Worm (Caenorhabditis elegans): Measurements from ENCODE around the gene madf-9.

The madf-9 gene

DNA sequence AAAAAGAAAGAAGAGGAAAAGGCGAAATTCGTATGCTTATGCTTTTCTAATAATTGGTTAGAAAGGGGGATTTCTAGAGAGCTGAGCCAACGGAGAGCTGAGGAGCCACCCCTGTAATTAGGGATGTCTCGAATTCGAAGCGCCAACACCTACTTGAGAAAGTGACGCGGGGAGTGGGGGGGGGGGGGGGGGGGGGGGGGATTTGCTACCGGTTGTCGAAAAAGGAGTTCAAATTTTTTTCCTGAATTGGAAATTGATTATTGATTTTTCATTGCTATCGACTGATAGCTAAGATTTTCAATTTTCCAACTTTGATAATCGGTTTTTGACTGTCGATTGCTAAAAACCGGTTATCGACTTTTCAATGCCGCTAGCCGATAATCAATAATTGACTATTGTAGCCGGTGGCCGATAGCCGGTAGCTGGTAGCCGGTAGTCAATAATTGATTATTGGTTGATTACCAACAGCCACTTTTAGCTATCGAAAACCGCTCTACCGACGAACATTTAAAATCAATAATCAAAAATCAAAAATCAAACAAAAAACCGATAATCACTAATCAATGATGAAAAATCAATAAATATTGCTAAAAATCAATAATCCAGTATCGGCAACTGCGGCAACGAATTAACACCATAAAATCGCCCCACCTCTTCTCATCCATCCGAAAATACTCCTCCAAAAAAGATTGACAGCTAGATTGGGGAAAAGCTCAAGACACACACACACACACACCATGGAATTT is 7.8 kb upstream of the madf-9 start:
- TF ChIP-seq ztf-29 (GFP tag; IDR thresholded peaks at IDR 0.05) = no peak
- no peak for TF ChIP-seq med-1 (GFP tag; optimal IDR thresholded peaks at IDR 0.05; ENCODE audit: insufficient read depth)
- peak; percentile 46; the same call in 1 of the 2 replicates for TF ChIP-seq T22C8.4 (GFP tag; IDR thresholded peaks at IDR 0.05)

ce11 chrIV:3632475-3632874 is 4.4 kb upstream of the madf-9 start:
- TF ChIP-seq ztf-23 (GFP tag; IDR thresholded peaks at IDR 0.05) (no peak), klf-2 (GFP tag; conservative IDR thresholded peaks at IDR 0.05) (no peak), flt-1 (GFP tag; IDR thresholded peaks at IDR 0.05) (no peak), cog-1 (tag; optimal IDR thresholded peaks at IDR 0.05) (no peak), ref-1 (GFP tag; conservative IDR thresholded peaks at IDR 0.05) (no peak), T22C8.4 (GFP tag; IDR thresholded peaks at IDR 0.05) (no peak), med-1 (GFP tag; optimal IDR thresholded peaks at IDR 0.05; ENCODE audit: insufficient read depth) (no peak), tab-1 (GFP tag; IDR thresholded peaks at IDR 0.05) (no peak), ztf-29 (GFP tag; IDR thresholded peaks at IDR 0.05) (no peak)

DNA sequence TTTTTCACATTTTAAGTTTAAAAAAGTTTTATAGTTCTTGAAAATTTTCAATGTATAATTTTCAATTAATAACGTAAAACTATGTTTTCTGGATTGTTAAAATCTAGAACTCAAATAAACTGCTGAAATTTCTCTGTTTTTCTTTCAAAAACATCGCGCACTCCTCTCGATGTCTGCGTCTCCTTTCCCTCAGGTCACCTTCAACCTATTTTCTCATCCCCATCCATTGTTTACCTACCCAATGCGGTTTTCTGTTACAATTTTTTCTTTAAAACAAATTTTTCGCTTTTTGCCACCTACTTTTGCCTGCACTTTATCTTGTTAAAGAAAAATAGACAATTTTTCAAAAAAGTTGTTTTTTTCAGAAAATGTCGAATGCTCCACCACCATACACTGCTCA is 3.6 kb upstream of the madf-9 start, which contains the start of gene ZC416.2:
TSS of gene ZC416.2 (plus strand) at position 366 of the 400 bp plus-strand sequence.
- TF ChIP-seq med-1 (GFP tag; optimal IDR thresholded peaks at IDR 0.05; ENCODE audit: insufficient read depth) (no peak), cog-1 (tag; optimal IDR thresholded peaks at IDR 0.05) (no peak), T22C8.4 (GFP tag; IDR thresholded peaks at IDR 0.05) (no peak), tab-1 (GFP tag; IDR thresholded peaks at IDR 0.05) (no peak), flt-1 (GFP tag; IDR thresholded peaks at IDR 0.05) (no peak), ztf-23 (GFP tag; IDR thresholded peaks at IDR 0.05) (no peak), ref-1 (GFP tag; conservative IDR thresholded peaks at IDR 0.05) (no peak), klf-2 (GFP tag; conservative IDR thresholded peaks at IDR 0.05) (no peak), ztf-29 (GFP tag; IDR thresholded peaks at IDR 0.05) (no peak)

ce11 chrIV:3638250-3638926 is 1.5 kb downstream of the madf-9 start:
- no peak for TF ChIP-seq flt-1 (GFP tag; IDR thresholded peaks at IDR 0.05)
- TF ChIP-seq ztf-29 (GFP tag; IDR thresholded peaks at IDR 0.05) = no peak
- TF ChIP-seq cog-1 (tag; optimal IDR thresholded peaks at IDR 0.05) = no peak
- TF ChIP-seq T22C8.4 (GFP tag; IDR thresholded peaks at IDR 0.05) = no peak
- no peak for TF ChIP-seq tab-1 (GFP tag; IDR thresholded peaks at IDR 0.05)
- no peak for TF ChIP-seq klf-2 (GFP tag; conservative IDR thresholded peaks at IDR 0.05)
- TF ChIP-seq ref-1 (GFP tag; conservative IDR thresholded peaks at IDR 0.05) = no peak
- TF ChIP-seq med-1 (GFP tag; optimal IDR thresholded peaks at IDR 0.05; ENCODE audit: insufficient read depth) = no peak
- no peak for TF ChIP-seq ztf-23 (GFP tag; IDR thresholded peaks at IDR 0.05)

- TF ChIP-seq tab-1 (GFP tag; IDR thresholded peaks at IDR 0.05) = no peak
- TF ChIP-seq med-1 (GFP tag; optimal IDR thresholded peaks at IDR 0.05; ENCODE audit: insufficient read depth) = no peak
- TF ChIP-seq klf-2 (GFP tag; conservative IDR thresholded peaks at IDR 0.05) = no peak
- no peak for TF ChIP-seq flt-1 (GFP tag; IDR thresholded peaks at IDR 0.05)
- TF ChIP-seq T22C8.4 (GFP tag; IDR thresholded peaks at IDR 0.05) = no peak
- TF ChIP-seq cog-1 (tag; optimal IDR thresholded peaks at IDR 0.05) = no peak
- no peak for TF ChIP-seq ref-1 (GFP tag; conservative IDR thresholded peaks at IDR 0.05)
- TF ChIP-seq ztf-29 (GFP tag; IDR thresholded peaks at IDR 0.05) = no peak
- no peak for TF ChIP-seq ztf-23 (GFP tag; IDR thresholded peaks at IDR 0.05)
These were observed 5.3 kb downstream of the madf-9 start, which contains the start of gene CC8.3 for ce11 chrIV:3642189-3642588. CC8.3 (minus strand) TSS chrIV:3642289.

ce11 chrIV:3644863-3645378 is 8.0 kb downstream of the madf-9 start:
- no peak for TF ChIP-seq med-1 (GFP tag; optimal IDR thresholded peaks at IDR 0.05; ENCODE audit: insufficient read depth)
- TF ChIP-seq cog-1 (tag; optimal IDR thresholded peaks at IDR 0.05) = no peak
- no peak for TF ChIP-seq flt-1 (GFP tag; IDR thresholded peaks at IDR 0.05)
- TF ChIP-seq klf-2 (GFP tag; conservative IDR thresholded peaks at IDR 0.05) = no peak
- no peak for TF ChIP-seq ztf-29 (GFP tag; IDR thresholded peaks at IDR 0.05)
- no peak for TF ChIP-seq ref-1 (GFP tag; conservative IDR thresholded peaks at IDR 0.05)
- no peak for TF ChIP-seq T22C8.4 (GFP tag; IDR thresholded peaks at IDR 0.05)
- no peak for TF ChIP-seq ztf-23 (GFP tag; IDR thresholded peaks at IDR 0.05)
- no peak for TF ChIP-seq tab-1 (GFP tag; IDR thresholded peaks at IDR 0.05)

ce11 chrIV:3645487-3645886 is 8.6 kb downstream of the madf-9 start:
- TF ChIP-seq ref-1 (GFP tag; conservative IDR thresholded peaks at IDR 0.05) (no peak), med-1 (GFP tag; optimal IDR thresholded peaks at IDR 0.05; ENCODE audit: insufficient read depth) (no peak)

ce11 chrIV:3646338-3647154 is 9.7 kb downstream of the madf-9 start:
- TF ChIP-seq T22C8.4 (GFP tag; IDR thresholded peaks at IDR 0.05) (0 out of 2 replicates have a peak, but pooled peaks have one; percentile 11), cog-1 (tag; optimal IDR thresholded peaks at IDR 0.05) (no peak)

- TF ChIP-seq ztf-29 (GFP tag; IDR thresholded peaks at IDR 0.05) (no peak), tab-1 (GFP tag; IDR thresholded peaks at IDR 0.05) (no peak), T22C8.4 (GFP tag; IDR thresholded peaks at IDR 0.05) (no peak), klf-2 (GFP tag; conservative IDR thresholded peaks at IDR 0.05) (no peak), flt-1 (GFP tag; IDR thresholded peaks at IDR 0.05) (no peak), med-1 (GFP tag; optimal IDR thresholded peaks at IDR 0.05; ENCODE audit: insufficient read depth) (no peak)
These were observed 10.7 kb downstream of the madf-9 start for ce11 chrIV:3647551-3647950.

Measured in whole organism, midembryonic.